Worm (Caenorhabditis elegans) whole organism, L4 larva: ENCODE data around the gene F10E7.1.

ENCODE experiments used
- T20F7.1 ChIP-seq: fragments of 200-800 bp; sonication (Bioruptor generic); optimal IDR thresholded peaks from 2 replicates; lab custom pipeline; 2018; ENCODE audit warnings: mild to moderate bottlenecking, missing genetic modification characterization, missing compliant biosample characterization
- Y48G9A.11 ChIP-seq: fragments of 200-800 bp; sonication (Bioruptor generic); IDR thresholded peaks from 2 replicates; pipeline ENCODE4 v1.3.6; 2022; ENCODE audit warnings: missing genetic modification reagents, missing genetic modification characterization, missing compliant biosample characterization
- aly-2 ChIP-seq: sonication (generic microtip); optimal IDR thresholded peaks from 2 replicates; lab custom pipeline; 2018; ENCODE audit warnings: missing biosample characterization, missing genetic modification characterization
- ceh-28 ChIP-seq: fragments of 150-350 bp; optimal IDR thresholded peaks from 2 replicates; lab custom pipeline; 2014; ENCODE audit warnings: missing biosample characterization, missing genetic modification reagents, missing genetic modification characterization
- ceh-82 ChIP-seq: sonication (generic microtip); optimal IDR thresholded peaks from 2 replicates; lab custom pipeline; 2017; ENCODE audit warnings: missing biosample characterization, missing genetic modification characterization
- dmd-9 ChIP-seq: fragments of 200-800 bp; sonication (Bioruptor generic); IDR thresholded peaks from 2 replicates; pipeline ENCODE4 v1.3.6; 2022; ENCODE audit warnings: missing genetic modification reagents, missing genetic modification characterization, missing compliant biosample characterization
- nhr-237 ChIP-seq: sonication (generic microtip); optimal IDR thresholded peaks from 2 replicates; lab custom pipeline; 2017; ENCODE audit warnings: missing biosample characterization, missing genetic modification characterization
- pqm-1 ChIP-seq: sonication (generic microtip); optimal IDR thresholded peaks from 2 replicates; lab custom pipeline; 2017; ENCODE audit warnings: missing biosample characterization, missing genetic modification characterization
- skn-1 ChIP-seq: fragments of 150-350 bp; optimal IDR thresholded peaks from 2 replicates; lab custom pipeline; 2014; ENCODE audit warnings: missing biosample characterization, missing genetic modification characterization

ce11 chrII:7161512-7161911, 35.0 kb downstream of the F10E7.1 start, which contains the start of gene C27H5.12:
- TF ChIP-seq ceh-28 (tag; lab: Kevin White, UChicago) (no peak), skn-1 (tag; lab: Kevin White, UChicago) (no peak), T20F7.1 (GFP tag; lab: Kevin White, UChicago) (no peak), ceh-82 (no peak), nhr-237 (tag; lab: Kevin White, UChicago) (no peak), dmd-9 (GFP tag; lab: Robert Waterston, UW) (no peak), Y48G9A.11 (GFP tag; lab: Robert Waterston, UW) (no peak), pqm-1 (tag; lab: Kevin White, UChicago) (no peak), aly-2 (tag; lab: Kevin White, UChicago) (no peak)
